Worm (Caenorhabditis elegans): Measurements from ENCODE around the gene F19C7.3.

DNA sequence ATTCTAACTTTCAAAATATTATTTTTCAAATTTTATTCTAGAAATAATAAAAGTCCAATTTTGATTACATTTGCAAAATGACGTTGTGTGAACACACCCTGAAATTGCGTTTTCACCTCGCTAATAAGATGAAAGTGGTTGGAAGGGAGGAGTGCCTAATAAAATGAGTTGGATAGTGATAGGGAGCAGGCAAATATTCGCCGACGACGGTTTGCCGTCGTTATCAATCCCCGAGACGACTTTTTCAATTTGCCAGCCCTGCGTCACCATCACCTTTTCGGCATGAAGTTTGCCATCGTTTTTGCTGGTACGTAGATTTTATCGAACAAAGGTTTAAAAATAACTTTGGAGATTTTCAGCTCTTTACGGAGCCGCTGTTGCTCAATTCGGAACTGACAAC, 8.7 kb downstream of the F19C7.3 start, which contains the start of gene nspg-10:
- TF ChIP-seq fos-1 (tag; optimal IDR thresholded peaks at IDR 0.05), result no peak
- TF ChIP-seq elt-3 (tag; optimal IDR thresholded peaks at IDR 0.05), result no peak
- TF ChIP-seq jun-1 (tag; optimal IDR thresholded peaks at IDR 0.05), result no peak
- TF ChIP-seq nhr-90 (tag; optimal IDR thresholded peaks at IDR 0.05; ENCODE audit: poor library complexity), result no peak
- TF ChIP-seq skn-1 (tag; optimal IDR thresholded peaks at IDR 0.05), result no peak
- no peak for TF ChIP-seq blmp-1 (tag; optimal IDR thresholded peaks at IDR 0.05)
- TF ChIP-seq Y116A8C.19 (tag; optimal IDR thresholded peaks at IDR 0.05; ENCODE audit: borderline replicate concordance), result no peak
- TF ChIP-seq ceh-88 (GFP tag; IDR thresholded peaks at IDR 0.05), result no peak
- no peak for TF ChIP-seq nhr-84 (tag; optimal IDR thresholded peaks at IDR 0.05)
- no peak for TF ChIP-seq rnt-1 (tag; optimal IDR thresholded peaks at IDR 0.05)
- no peak for TF ChIP-seq unc-98 (GFP tag; IDR thresholded peaks at IDR 0.05)

All from whole organism, L1 larva.